Worm (Caenorhabditis elegans) whole organism, late embryonic: ENCODE data around the gene nhr-120.
A peak's percentile ranks its signal among the peaks of the same experiment; 100 is the strongest.

Experiments used
- ama-1 ChIP-seq: fragments of 150-350 bp; optimal IDR thresholded peaks from 2 replicates; lab custom pipeline; 2014
- ceh-18 ChIP-seq: sonication (generic microtip); optimal IDR thresholded peaks from 2 replicates; lab custom pipeline; 2016; ENCODE audit warnings: missing genetic modification characterization, missing compliant biosample characterization
- odd-2 ChIP-seq: sonication (generic microtip); optimal IDR thresholded peaks from 2 replicates; lab custom pipeline; 2017; ENCODE audit warnings: antibody characterized with exemption, mild to moderate bottlenecking, missing genetic modification characterization, missing compliant biosample characterization
- pha-2 ChIP-seq: sonication (generic microtip); optimal IDR thresholded peaks from 2 replicates; lab custom pipeline; 2017; ENCODE audit warnings: mild to moderate bottlenecking, missing genetic modification characterization, missing compliant biosample characterization
- unc-86 ChIP-seq: sonication (generic microtip); optimal IDR thresholded peaks from 2 replicates; lab custom pipeline; 2016; ENCODE audit warnings: missing genetic modification characterization, missing compliant biosample characterization

DNA sequence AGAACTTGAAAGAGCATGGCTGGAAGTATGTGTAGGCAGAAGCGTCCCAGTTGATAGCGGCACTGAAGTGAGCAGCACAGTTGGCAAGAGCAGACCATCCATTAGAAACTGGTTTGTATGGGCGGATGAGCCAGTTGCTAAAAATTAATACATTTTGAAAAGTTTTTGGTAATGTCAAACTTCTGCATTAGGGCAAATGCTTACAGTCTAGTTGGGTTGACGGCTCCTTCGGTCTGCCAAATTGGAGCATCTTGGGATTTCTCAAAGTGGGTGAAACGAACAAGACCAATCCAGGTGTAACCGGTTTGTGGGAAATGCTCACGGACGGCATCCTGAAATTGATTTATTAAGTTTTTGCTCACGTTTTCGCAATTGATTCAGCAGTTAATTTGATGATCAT lies 22.8 kb downstream of the nhr-120 start:
- TF ChIP-seq pha-2 (tag; lab: Kevin White, UChicago) (no peak), ceh-18 (tag; lab: Kevin White, UChicago) (no peak), unc-86 (no peak), odd-2 (tag; lab: Kevin White, UChicago) (no peak), ama-1 (lab: Kevin White, UChicago) (peak; percentile 60)
